Worm (Caenorhabditis elegans) whole organism, late embryonic: ENCODE data around the gene rec-8.

ENCODE experiments used
- ahr-1 ChIP-seq: sonication (generic microtip); optimal IDR thresholded peaks from 2 replicates; lab custom pipeline; 2016; ENCODE audit warnings: missing genetic modification characterization, missing compliant biosample characterization
- ceh-30 ChIP-seq: fragments of 150-350 bp; optimal IDR thresholded peaks from 2 replicates; lab custom pipeline; 2014; ENCODE audit warnings: missing biosample characterization, missing genetic modification characterization
- ceh-34 ChIP-seq: sonication (generic microtip); optimal IDR thresholded peaks from 2 replicates; lab custom pipeline; 2016; ENCODE audit warnings: mild to moderate bottlenecking, missing genetic modification characterization, missing compliant biosample characterization
- ceh-48 ChIP-seq: sonication (generic microtip); optimal IDR thresholded peaks from 2 replicates; lab custom pipeline; 2016; ENCODE audit warnings: missing genetic modification characterization, inconsistent platforms, missing compliant biosample characterization
- che-1 ChIP-seq: sonication (generic microtip); optimal IDR thresholded peaks from 2 replicates; lab custom pipeline; 2016; ENCODE audit warnings: mild to moderate bottlenecking, missing genetic modification characterization, missing compliant biosample characterization
- dve-1 ChIP-seq: sonication (generic microtip); optimal IDR thresholded peaks from 2 replicates; lab custom pipeline; 2017; ENCODE audit warnings: antibody characterized with exemption, mild to moderate bottlenecking, missing genetic modification characterization, missing compliant biosample characterization
- elt-2 ChIP-seq: sonication (generic microtip); optimal IDR thresholded peaks from 2 replicates; lab custom pipeline; 2016; ENCODE audit warnings: missing genetic modification reagents, missing genetic modification characterization, missing compliant biosample characterization
- fkh-10 ChIP-seq: fragments of 150-350 bp; optimal IDR thresholded peaks from 2 replicates; lab custom pipeline; 2014; ENCODE audit warnings: missing biosample characterization, missing genetic modification reagents, missing genetic modification characterization
- nfya-1 ChIP-seq: sonication (generic microtip); optimal IDR thresholded peaks from 2 replicates; lab custom pipeline; 2017; ENCODE audit warnings: missing genetic modification characterization, mild to moderate bottlenecking, missing compliant biosample characterization, antibody characterized with exemption, moderate library complexity
- pros-1 ChIP-seq: fragments of 150-350 bp; optimal IDR thresholded peaks from 2 replicates; lab custom pipeline; 2014; ENCODE audit warnings: missing biosample characterization, missing genetic modification reagents, missing genetic modification characterization
- sox-2 ChIP-seq: fragments of 200-800 bp; sonication (Bioruptor generic); IDR thresholded peaks from 2 replicates; pipeline ENCODE4 v1.3.6; 2022; ENCODE audit warnings: missing genetic modification reagents, missing genetic modification characterization, missing compliant biosample characterization
- sox-4 ChIP-seq: sonication (generic microtip); optimal IDR thresholded peaks from 2 replicates; lab custom pipeline; 2017; ENCODE audit warnings: mild to moderate bottlenecking, missing genetic modification characterization, inconsistent platforms, missing compliant biosample characterization
- unc-55 ChIP-seq: sonication (generic microtip); optimal IDR thresholded peaks from 2 replicates; lab custom pipeline; 2017; ENCODE audit warnings: missing biosample characterization, missing genetic modification reagents, missing genetic modification characterization

- TF ChIP-seq fkh-10 (GFP tag; lab: Kevin White, UChicago) (no peak), ahr-1 (tag; lab: Kevin White, UChicago) (no peak), ceh-48 (tag; lab: Kevin White, UChicago) (no peak), dve-1 (tag; lab: Kevin White, UChicago) (no peak), elt-2 (tag; lab: Kevin White, UChicago) (no peak), sox-2 (GFP tag; lab: Robert Waterston, UW) (no peak), ceh-34 (tag; lab: Kevin White, UChicago) (no peak), sox-4 (tag; lab: Kevin White, UChicago) (no peak), che-1 (tag; lab: Kevin White, UChicago) (no peak), ceh-30 (tag; lab: Kevin White, UChicago) (no peak), pros-1 (tag; lab: Kevin White, UChicago) (no peak), nfya-1 (tag; lab: Kevin White, UChicago) (no peak), unc-55 (no peak)
Measured at ce11 chrIV:13398728-13399127, 45.7 kb upstream of the rec-8 start, which contains the start of gene Y62E10A.13.
